Worm (Caenorhabditis elegans): ENCODE results near the gene F53F1.2.

- no peak for TF ChIP-seq flt-1 (GFP tag; IDR thresholded peaks at IDR 0.05)
- TF ChIP-seq med-1 (GFP tag; optimal IDR thresholded peaks at IDR 0.05; ENCODE audit: insufficient read depth): no peak
- no peak for TF ChIP-seq tab-1 (GFP tag; IDR thresholded peaks at IDR 0.05)
- no peak for TF ChIP-seq ztf-29 (GFP tag; IDR thresholded peaks at IDR 0.05)
Observed at ce11 chrV:13357652-13358281, 48.8 kb upstream of the F53F1.2 start, which contains the start of gene F32H5.1.
